Worm (Caenorhabditis elegans): ENCODE results near the gene Y39A1A.16.

- no peak for TF ChIP-seq unc-130 (GFP tag; optimal IDR thresholded peaks at IDR 0.05)
- no peak for TF ChIP-seq zip-11 (GFP tag; IDR thresholded peaks at IDR 0.05)
- no peak for TF ChIP-seq nhr-41 (GFP tag; IDR thresholded peaks at IDR 0.05)
- no peak for TF ChIP-seq mxl-3 (GFP tag; optimal IDR thresholded peaks at IDR 0.05)
- no peak for TF ChIP-seq snpc-4 (tag; optimal IDR thresholded peaks at IDR 0.05)
- no peak for TF ChIP-seq unc-62 (GFP tag; optimal IDR thresholded peaks at IDR 0.05 in 1 of 2)
- TF ChIP-seq unc-62 (tag; optimal IDR thresholded peaks at IDR 0.05), result no peak
- no peak for TF ChIP-seq F49E8.2 (tag; optimal IDR thresholded peaks at IDR 0.05; ENCODE audit: borderline replicate concordance)
- no peak for TF ChIP-seq ama-1 (optimal IDR thresholded peaks at IDR 0.05)
- TF ChIP-seq aly-2 (tag; optimal IDR thresholded peaks at IDR 0.05), result no peak
- TF ChIP-seq php-3 (GFP tag; IDR thresholded peaks at IDR 0.05), result no peak
- no peak for TF ChIP-seq snpc-1.2 (GFP tag; IDR thresholded peaks at IDR 0.05)
- TF ChIP-seq ceh-82 (tag; optimal IDR thresholded peaks at IDR 0.05), result no peak
- no peak for TF ChIP-seq lin-15B (tag; optimal IDR thresholded peaks at IDR 0.05)
Observed at ce11 chrIII:10703833-10704232, 24.8 kb downstream of the Y39A1A.16 start.
